Worm (Caenorhabditis elegans): ENCODE data around the gene sqv-1.

ce11 chrIV:8379683-8380082, 18.8 kb downstream of the sqv-1 start, which contains the start of gene praf-3:
- TF ChIP-seq nhr-76 (tag; optimal IDR thresholded peaks at IDR 0.05) = no peak
- TF ChIP-seq nhr-12 (tag; optimal IDR thresholded peaks at IDR 0.05) = no peak
- TF ChIP-seq skn-1 (tag; optimal IDR thresholded peaks at IDR 0.05) = no peak
- no peak for TF ChIP-seq sea-2 (GFP tag; optimal IDR thresholded peaks at IDR 0.05)
- no peak for TF ChIP-seq tbx-2 (tag; optimal IDR thresholded peaks at IDR 0.05)
- TF ChIP-seq egl-27 (tag; optimal IDR thresholded peaks at IDR 0.05) = no peak

All from whole organism, L3 larva.